Fruit fly (Drosophila melanogaster) whole organism, prepupa: Measurements from ENCODE around the gene Pi4KIIIalpha.

Source experiments
- CG31627 ChIP-seq: fragments of 200-800 bp; sonication (Bioruptor generic); optimal IDR thresholded peaks from 3 replicates; lab custom pipeline; 2016; ENCODE audit warnings: missing biosample characterization, missing genetic modification characterization
- CG34406 ChIP-seq: fragments of 200-800 bp; sonication (Bioruptor generic); optimal IDR thresholded peaks from 3 replicates; lab custom pipeline; 2016; ENCODE audit warnings: missing biosample characterization, missing genetic modification characterization
- CG8119 ChIP-seq: fragments of 200-800 bp; sonication (Bioruptor generic); IDR thresholded peaks from 3 replicates; pipeline ENCODE4 v1.3.6; 2022; ENCODE audit warnings: missing biosample characterization, missing genetic modification characterization
- Met ChIP-seq: fragments of 200-800 bp; sonication (Bioruptor generic); optimal IDR thresholded peaks from 3 replicates; lab custom pipeline; 2016; ENCODE audit warnings: missing biosample characterization, missing genetic modification characterization
- Sox102F ChIP-seq: fragments of 200-800 bp; sonication (Bioruptor generic); optimal IDR thresholded peaks from 2 replicates; lab custom pipeline; 2016; ENCODE audit warnings: missing biosample characterization, mild to moderate bottlenecking, missing genetic modification characterization
- fd85E ChIP-seq: fragments of 200-800 bp; sonication (Bioruptor generic); optimal IDR thresholded peaks from 3 replicates; lab custom pipeline; 2016; ENCODE audit warnings: missing biosample characterization, missing genetic modification characterization
- pdm3 ChIP-seq: fragments of 200-800 bp; sonication (Bioruptor generic); optimal IDR thresholded peaks from 3 replicates; lab custom pipeline; 2016; ENCODE audit warnings: missing biosample characterization, missing genetic modification characterization
- svp ChIP-seq: fragments of 200-800 bp; sonication (Bioruptor generic); peaks from one replicate; lab custom pipeline; 2016; ENCODE audit warnings: missing biosample characterization, missing genetic modification characterization

DNA sequence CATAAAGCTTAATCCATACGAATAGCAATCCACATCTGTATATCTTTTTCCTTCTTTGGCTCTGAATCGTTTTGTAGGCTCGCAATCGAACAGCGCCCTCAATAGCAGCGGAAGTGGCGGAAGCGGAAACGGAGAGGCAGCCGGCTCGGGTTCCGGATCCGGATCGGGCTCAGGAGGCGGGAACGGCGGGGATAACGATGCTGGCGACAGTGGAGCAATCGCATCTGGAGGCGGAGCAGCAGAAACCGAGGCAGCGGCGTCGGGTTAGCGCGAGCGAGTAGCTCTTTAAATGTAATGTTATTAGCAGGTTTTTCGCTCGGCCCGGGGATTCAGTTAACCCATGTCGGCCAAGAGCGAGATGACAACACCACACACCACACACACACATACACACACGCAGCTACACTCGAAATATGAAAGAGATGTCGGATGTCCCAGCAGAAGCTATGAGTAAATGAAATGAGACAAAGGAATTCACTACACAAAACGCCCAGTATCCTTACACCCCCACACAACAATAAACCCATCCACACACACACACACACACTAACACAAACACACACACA is 52.5 kb downstream of the Pi4KIIIalpha start:
- TF ChIP-seq Sox102F (GFP tag; lab: Kevin White, UChicago) (no peak), fd85E (GFP tag; lab: Kevin White, UChicago) (no peak), CG34406 (GFP tag; lab: Kevin White, UChicago) (no peak), CG31627 (GFP tag; lab: Kevin White, UChicago) (no peak), svp (GFP tag; lab: Kevin White, UChicago) (no peak), pdm3 (GFP tag; lab: Kevin White, UChicago) (no peak), CG8119 (GFP tag; lab: Robert Waterston, UW) (no peak), Met (GFP tag; lab: Kevin White, UChicago) (no peak)
